Fruit fly (Drosophila melanogaster): ENCODE results near the gene ogre.
A peak's percentile ranks its signal among the peaks of the same experiment; 100 is the strongest.

ogre gene

DNA sequence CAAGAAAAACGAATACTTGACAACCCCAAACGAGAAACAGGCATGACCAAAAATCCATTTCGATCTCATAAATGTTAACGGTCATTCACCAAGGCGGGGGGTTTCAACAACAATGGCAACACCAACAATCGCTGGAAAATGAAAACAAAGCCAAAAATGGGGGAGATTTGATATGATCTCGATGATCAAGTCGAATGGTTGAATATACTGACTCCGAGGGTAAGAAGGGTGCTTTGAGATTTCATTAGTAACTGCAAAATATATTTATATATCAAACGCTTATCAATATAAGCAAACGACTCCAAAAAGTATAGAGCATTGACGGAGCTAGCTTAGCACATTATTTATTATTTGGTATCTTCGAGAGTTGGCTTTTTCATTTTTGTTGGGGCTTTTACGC is 1.0 kb downstream of the ogre start (continued):
- TF ChIP-seq amos (GFP tag; IDR thresholded peaks at IDR 0.05; ENCODE audit: partially characterized antibody) (no peak), CG34376 (GFP tag; optimal IDR thresholded peaks at IDR 0.05) (no peak), CG9932 (GFP tag; IDR thresholded peaks at IDR 0.05) (0 out of 2 replicates have a peak, but pooled peaks have one; percentile 20), Dek (tag; optimal IDR thresholded peaks at IDR 0.05) (no peak), CG7745 (tag; optimal IDR thresholded peaks at IDR 0.05) (no peak), chm (GFP tag; IDR thresholded peaks at IDR 0.05) (peak; percentile 43; the same call in 1 of the 2 replicates), CG2120 (GFP tag; optimal IDR thresholded peaks at IDR 0.05) (peak; percentile 27), Hey (tag; optimal IDR thresholded peaks at IDR 0.05) (no peak), pfk (GFP tag; optimal IDR thresholded peaks at IDR 0.05) (no peak), CG14710 (tag; optimal IDR thresholded peaks at IDR 0.05) (no peak), fd3F (GFP tag; optimal IDR thresholded peaks at IDR 0.05) (no peak), CG11560 (tag; IDR thresholded peaks at IDR 0.05) (no peak), Nf-YC (tag; optimal IDR thresholded peaks at IDR 0.05) (no peak), psq (GFP tag; optimal IDR thresholded peaks at IDR 0.05) (no peak), exex (tag; optimal IDR thresholded peaks at IDR 0.05) (no peak), CG11247 (GFP tag; IDR thresholded peaks at IDR 0.05) (no peak), stc (GFP tag; IDR thresholded peaks at IDR 0.05) (no peak), gsb-n (tag; optimal IDR thresholded peaks at IDR 0.05) (peak; percentile 50), YL-1 (GFP tag; optimal IDR thresholded peaks at IDR 0.05) (no peak), gce (GFP tag; IDR thresholded peaks at IDR 0.05) (no peak), slp2 (GFP tag; optimal IDR thresholded peaks at IDR 0.05) (no peak), luna (GFP tag; optimal IDR thresholded peaks at IDR 0.05) (no peak), Hr51 (GFP tag; optimal IDR thresholded peaks at IDR 0.05) (no peak), Aef1 (GFP tag; IDR thresholded peaks at IDR 0.05) (no peak), rib (GFP tag; IDR thresholded peaks at IDR 0.05) (no peak), klu (GFP tag; IDR thresholded peaks at IDR 0.05) (no peak), Eip74EF (GFP tag; optimal IDR thresholded peaks at IDR 0.05) (no peak), Ets65A (GFP tag) (no peak), btn (GFP tag; optimal IDR thresholded peaks at IDR 0.05) (no peak), yki (optimal IDR thresholded peaks at IDR 0.05) (no peak), CG16863 (GFP tag; optimal IDR thresholded peaks at IDR 0.05) (no peak), CG10274 (GFP tag; optimal IDR thresholded peaks at IDR 0.05) (no peak), B-H1 (GFP tag; IDR thresholded peaks at IDR 0.05) (no peak), fd102C (GFP tag; optimal IDR thresholded peaks at IDR 0.05) (no peak), H2.0 (GFP tag; IDR thresholded peaks at IDR 0.05) (no peak), sd (tag; optimal IDR thresholded peaks at IDR 0.05) (peak; percentile 13), CG12104 (GFP tag; optimal IDR thresholded peaks at IDR 0.05) (no peak), fd64A (GFP tag; optimal IDR thresholded peaks at IDR 0.05) (no peak), CG10366 (GFP tag; IDR thresholded peaks at IDR 0.05) (no peak), nerfin-1 (tag; optimal IDR thresholded peaks at IDR 0.05) (no peak), Trl (optimal IDR thresholded peaks at IDR 0.05) (no peak), Trl (GFP tag; optimal IDR thresholded peaks at IDR 0.05) (no peak), sens-2 (GFP tag; IDR thresholded peaks at IDR 0.05) (no peak), CG17385 (GFP tag; optimal IDR thresholded peaks at IDR 0.05) (peak; percentile 8), Nf-YA (GFP tag; IDR thresholded peaks at IDR 0.05) (no peak), CG7839 (tag; optimal IDR thresholded peaks at IDR 0.05) (peak; percentile 29), CG15601 (tag; optimal IDR thresholded peaks at IDR 0.05) (peak; percentile 12), abd-A (tag; optimal IDR thresholded peaks at IDR 0.05) (peak; percentile 80), jing (GFP tag; optimal IDR thresholded peaks at IDR 0.05) (no peak), CG12299 (tag; optimal IDR thresholded peaks at IDR 0.05) (no peak), en (GFP tag; optimal IDR thresholded peaks at IDR 0.05) (no peak), CG15269 (tag; optimal IDR thresholded peaks at IDR 0.05) (peak; percentile 5), usp (GFP tag; optimal IDR thresholded peaks at IDR 0.05) (no peak)

All from whole organism, embryonic.